Fruit fly (Drosophila melanogaster) whole organism, adult: ENCODE results near the gene to.

Source experiments
- CG1620 ChIP-seq: fragments of 200-800 bp; sonication (Bioruptor generic); optimal IDR thresholded peaks from 2 replicates; lab custom pipeline; 2016; ENCODE audit warnings: missing biosample characterization, missing genetic modification characterization
- CG5204 ChIP-seq: fragments of 200-800 bp; sonication (Bioruptor generic); optimal IDR thresholded peaks from 2 replicates; lab custom pipeline; 2016; ENCODE audit warnings: missing biosample characterization, missing genetic modification characterization
- Crg-1 ChIP-seq: fragments of 200-800 bp; sonication (Bioruptor generic); optimal IDR thresholded peaks from 2 replicates; lab custom pipeline; 2016; ENCODE audit warnings: missing biosample characterization, missing genetic modification characterization
- cic ChIP-seq: fragments of 200-800 bp; sonication (Bioruptor generic); optimal IDR thresholded peaks from 2 replicates; lab custom pipeline; 2017; ENCODE audit warnings: missing biosample characterization, mild to moderate bottlenecking, missing genetic modification characterization, moderate library complexity

dm6 chr3R:25205413-25205977, 34.5 kb upstream of the to start:
- TF ChIP-seq CG5204 (no peak), cic (GFP tag; lab: Kevin White, UChicago) (no peak), CG1620 (no peak), Crg-1 (no peak)
